Fruit fly (Drosophila melanogaster) S2 (cell line): ENCODE data around the gene CG10211.

ENCODE experiments used
- CG8478 ChIP-seq: fragments of >200 bp; optimal IDR thresholded peaks from 2 replicates; lab custom pipeline; 2018
- CTCF ChIP-seq, 2 experiments: fragments of >200 bp; optimal IDR thresholded peaks; 2 replicates each; lab custom pipeline; 2018

DNA sequence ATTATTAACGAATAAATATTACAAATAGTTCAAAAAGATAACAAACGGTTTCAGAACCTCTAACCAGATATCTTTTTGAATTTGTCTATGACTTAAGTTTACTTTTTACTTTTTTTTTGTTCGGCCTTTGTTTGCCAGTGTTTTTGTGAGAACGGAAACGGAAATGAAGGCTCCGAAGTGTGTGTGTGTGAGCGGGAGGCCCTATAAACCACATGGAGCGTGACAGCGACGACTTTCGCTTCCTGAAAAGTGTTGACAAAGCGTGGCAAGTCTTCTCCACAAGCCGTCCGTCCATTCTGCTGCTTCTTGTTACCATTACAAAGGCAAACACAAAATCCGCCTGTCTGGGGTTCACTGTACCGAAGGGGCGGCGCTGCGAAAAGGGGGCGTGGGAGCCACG, 47.1 kb downstream of the CG10211 start:
- no peak for TF ChIP-seq CG8478 (lab: Kevin White, UChicago)
- TF ChIP-seq CTCF (optimal IDR thresholded peaks at IDR 0.05; lab: Kevin White, UChicago), result no peak
